Worm (Caenorhabditis elegans) whole organism, L1 larva: ENCODE data around the gene rde-4.

ENCODE experiments used
- Y116A8C.19 ChIP-seq: sonication (generic microtip); optimal IDR thresholded peaks from 2 replicates; lab custom pipeline; 2016; ENCODE audit warnings: missing compliant biosample characterization, missing genetic modification characterization, borderline replicate concordance
- aha-1 ChIP-seq: fragments of 150-350 bp; optimal IDR thresholded peaks from 2 replicates; lab custom pipeline; 2014; ENCODE audit warnings: missing biosample characterization, missing genetic modification characterization
- aly-2 ChIP-seq: fragments of 150-350 bp; optimal IDR thresholded peaks from 2 replicates; lab custom pipeline; 2014; ENCODE audit warnings: missing biosample characterization, missing genetic modification characterization
- blmp-1 ChIP-seq: fragments of 150-350 bp; optimal IDR thresholded peaks from 2 replicates; lab custom pipeline; 2014; ENCODE audit warnings: missing biosample characterization, missing genetic modification characterization
- ceh-8 ChIP-seq: fragments of 200-800 bp; sonication (Bioruptor generic); optimal IDR thresholded peaks from 2 replicates; lab custom pipeline; 2018; ENCODE audit warnings: mild to moderate bottlenecking, missing genetic modification characterization, moderate library complexity, missing compliant biosample characterization
- ceh-82 ChIP-seq, 3 experiments: fragments of 150-350 bp in 1 of 3; sonication (generic microtip) in 2 of 3; optimal IDR thresholded peaks; 2 replicates each; lab custom pipeline; 2014 to 2017; ENCODE audit warnings: missing biosample characterization in 3 of 3, missing genetic modification characterization in 3 of 3
- ces-1 ChIP-seq: fragments of 150-350 bp; optimal IDR thresholded peaks from 2 replicates; lab custom pipeline; 2014; ENCODE audit warnings: missing biosample characterization, missing genetic modification reagents, missing genetic modification characterization
- efl-3 ChIP-seq: fragments of 200-800 bp; sonication (Bioruptor generic); optimal IDR thresholded peaks from 2 replicates; lab custom pipeline; 2018; ENCODE audit warnings: mild to moderate bottlenecking, missing genetic modification characterization, missing compliant biosample characterization
- egl-27 ChIP-seq, 2 experiments: fragments of 150-350 bp in 1 of 2; sonication (generic microtip); optimal IDR thresholded peaks; 3 replicates each; lab custom pipeline; 2017 to 2018; ENCODE audit warnings: missing biosample characterization in 2 of 2, missing genetic modification characterization in 2 of 2, missing genetic modification reagents in 2 of 2
- elt-2 ChIP-seq: sonication (generic microtip); optimal IDR thresholded peaks from 2 replicates; lab custom pipeline; 2016; ENCODE audit warnings: missing genetic modification characterization, mild to moderate bottlenecking, inconsistent platforms, missing compliant biosample characterization, missing genetic modification reagents
- elt-3 ChIP-seq, 6 experiments: fragments of 150-350 bp in 1 of 6; sonication (generic microtip); optimal IDR thresholded peaks; 2 replicates each; lab custom pipeline; 2017 to 2018; ENCODE audit warnings: missing biosample characterization in 6 of 6, missing genetic modification characterization in 6 of 6, inconsistent platforms in 1 of 6
- fkh-10 ChIP-seq: sonication (generic microtip); optimal IDR thresholded peaks from 2 replicates; lab custom pipeline; 2017; ENCODE audit warnings: missing biosample characterization, missing genetic modification reagents, missing genetic modification characterization
- grh-1 ChIP-seq: fragments of 200-800 bp; sonication (Bioruptor generic); IDR thresholded peaks from 2 replicates; pipeline ENCODE4 v1.3.6; 2022; ENCODE audit warnings: missing genetic modification reagents, missing genetic modification characterization, missing compliant biosample characterization
- hlh-4 ChIP-seq: sonication (generic microtip); optimal IDR thresholded peaks from 2 replicates; lab custom pipeline; 2016; ENCODE audit warnings: mild to moderate bottlenecking, missing genetic modification characterization, missing compliant biosample characterization
- isw-1 ChIP-seq: fragments of 200-800 bp; sonication (Bioruptor generic); IDR thresholded peaks from 2 replicates; pipeline ENCODE4 v1.3.6; 2022; ENCODE audit warnings: missing genetic modification characterization, missing compliant biosample characterization
- jun-1 ChIP-seq: fragments of 150-350 bp; optimal IDR thresholded peaks from 2 replicates; lab custom pipeline; 2014; ENCODE audit warnings: missing biosample characterization, missing genetic modification reagents, missing genetic modification characterization
- lin-14 ChIP-seq: fragments of 200-800 bp; sonication (Bioruptor generic); optimal IDR thresholded peaks from 2 replicates; lab custom pipeline; 2018; ENCODE audit warnings: mild to moderate bottlenecking, missing genetic modification characterization, moderate library complexity, missing compliant biosample characterization
- lin-39 ChIP-seq: fragments of 150-350 bp; optimal IDR thresholded peaks from 2 replicates; lab custom pipeline; 2014; ENCODE audit warnings: missing biosample characterization, missing genetic modification reagents, missing genetic modification characterization
- lsy-2 ChIP-seq, 2 experiments: fragments of 150-350 bp; optimal IDR thresholded peaks; 2 replicates each; lab custom pipeline; 2014; ENCODE audit warnings: missing biosample characterization in 2 of 2, missing genetic modification characterization in 2 of 2
- mab-9 ChIP-seq: fragments of 200-800 bp; sonication (Bioruptor generic); IDR thresholded peaks from 2 replicates; pipeline ENCODE4 v1.3.6; 2022; ENCODE audit warnings: missing genetic modification reagents, missing genetic modification characterization, missing compliant biosample characterization
- mdl-1 ChIP-seq, 2 experiments: fragments of 150-350 bp; optimal IDR thresholded peaks; 2 replicates each; lab custom pipeline; 2014 to 2017; ENCODE audit warnings: missing biosample characterization in 2 of 2, missing genetic modification characterization in 2 of 2, inconsistent platforms in 1 of 2
- nhr-11 ChIP-seq: fragments of 150-350 bp; optimal IDR thresholded peaks from 2 replicates; lab custom pipeline; 2014; ENCODE audit warnings: missing biosample characterization, missing genetic modification characterization
- nhr-12 ChIP-seq: sonication (generic microtip); optimal IDR thresholded peaks from 2 replicates; lab custom pipeline; 2017; ENCODE audit warnings: missing biosample characterization, missing genetic modification characterization
- nhr-19 ChIP-seq: fragments of 200-800 bp; sonication (Bioruptor generic); conservative IDR thresholded peaks from 2 replicates; pipeline ENCODE4 v1.3.6; 2022; ENCODE audit warnings: missing genetic modification characterization, missing compliant biosample characterization
- nhr-20 ChIP-seq: sonication (generic microtip); optimal IDR thresholded peaks from 2 replicates; lab custom pipeline; 2016; ENCODE audit warnings: mild to moderate bottlenecking, missing genetic modification characterization, missing compliant biosample characterization
- nhr-47 ChIP-seq: sonication (generic microtip); optimal IDR thresholded peaks from 2 replicates; lab custom pipeline; 2016; ENCODE audit warnings: mild to moderate bottlenecking, missing genetic modification characterization, moderate library complexity, missing compliant biosample characterization
- nhr-71 ChIP-seq: sonication (generic microtip); optimal IDR thresholded peaks from 2 replicates; lab custom pipeline; 2016; ENCODE audit warnings: mild to moderate bottlenecking, missing genetic modification characterization, moderate library complexity, missing compliant biosample characterization
- nhr-84 ChIP-seq: sonication (generic microtip); optimal IDR thresholded peaks from 2 replicates; lab custom pipeline; 2017; ENCODE audit warnings: missing biosample characterization, missing genetic modification characterization
- nhr-85 ChIP-seq: sonication (generic microtip); peaks from one replicate; lab custom pipeline; 2016; ENCODE audit warnings: missing genetic modification characterization, inconsistent platforms, missing compliant biosample characterization
- pag-3 ChIP-seq: sonication (generic microtip); optimal IDR thresholded peaks from 2 replicates; lab custom pipeline; 2017; ENCODE audit warnings: missing genetic modification characterization, mild to moderate bottlenecking, missing compliant biosample characterization, antibody characterized with exemption, borderline replicate concordance; ENCODE audit not compliant: insufficient read depth
- pqm-1 ChIP-seq: sonication (generic microtip); optimal IDR thresholded peaks from 3 replicates; lab custom pipeline; 2017; ENCODE audit warnings: missing biosample characterization, missing genetic modification characterization
- rnt-1 ChIP-seq: sonication (generic microtip); optimal IDR thresholded peaks from 2 replicates; lab custom pipeline; 2016; ENCODE audit warnings: mild to moderate bottlenecking, missing genetic modification characterization, moderate library complexity, missing compliant biosample characterization
- skn-1 ChIP-seq: fragments of 150-350 bp; optimal IDR thresholded peaks from 2 replicates; lab custom pipeline; 2014; ENCODE audit warnings: missing biosample characterization, missing genetic modification characterization
- snu-23 ChIP-seq: sonication (generic microtip); optimal IDR thresholded peaks from 2 replicates; lab custom pipeline; 2016; ENCODE audit warnings: missing genetic modification characterization, missing compliant biosample characterization
- sup-37 ChIP-seq: fragments of 200-800 bp; sonication (Bioruptor generic); optimal IDR thresholded peaks from 2 replicates; lab custom pipeline; 2018; ENCODE audit warnings: mild to moderate bottlenecking, missing genetic modification characterization, missing compliant biosample characterization
- unc-30 ChIP-seq: sonication (generic microtip); optimal IDR thresholded peaks from 2 replicates; lab custom pipeline; 2017; ENCODE audit warnings: missing biosample characterization, missing genetic modification characterization
- xbp-1 ChIP-seq: sonication (generic microtip); optimal IDR thresholded peaks from 2 replicates; lab custom pipeline; 2016; ENCODE audit warnings: missing genetic modification characterization, missing compliant biosample characterization
- zip-4 ChIP-seq: fragments of 200-800 bp; sonication (Bioruptor generic); optimal IDR thresholded peaks from 2 replicates; lab custom pipeline; 2018; ENCODE audit warnings: mild to moderate bottlenecking, missing genetic modification characterization, moderate library complexity, missing compliant biosample characterization
- ztf-4 ChIP-seq: fragments of 150-350 bp; optimal IDR thresholded peaks from 2 replicates; lab custom pipeline; 2014; ENCODE audit warnings: missing biosample characterization, missing genetic modification characterization

The rde-4 gene

DNA sequence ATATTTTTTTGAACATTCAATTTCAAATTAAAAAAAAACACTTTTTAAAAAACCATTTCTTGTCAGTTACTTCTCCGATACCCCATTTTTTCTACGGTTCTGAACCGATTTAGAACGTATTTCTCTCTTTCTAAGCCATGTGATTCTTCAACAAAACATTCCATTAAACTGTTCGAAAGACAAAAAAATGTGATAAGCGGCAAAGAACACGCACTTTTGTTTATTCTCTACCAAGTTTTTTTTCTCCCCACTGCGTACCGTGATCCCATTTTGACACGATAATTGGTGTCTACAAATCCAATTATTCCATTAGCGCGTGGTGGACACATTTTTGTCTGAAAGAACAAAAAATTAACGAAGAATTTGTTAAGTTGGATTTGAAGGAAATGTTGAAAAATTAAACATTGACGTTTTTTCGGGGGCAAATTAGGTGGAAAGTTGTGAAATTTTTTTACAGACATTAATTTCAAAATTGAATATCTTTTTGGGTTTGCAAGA is 22.9 kb upstream of the rde-4 start:
- no peak for TF ChIP-seq zip-4 (GFP tag; lab: Kevin White, UChicago)
- no peak for TF ChIP-seq unc-30 (tag; lab: Kevin White, UChicago)
- peak; percentile 22 for TF ChIP-seq blmp-1
- TF ChIP-seq efl-3 (GFP tag; lab: Kevin White, UChicago), result no peak
- TF ChIP-seq xbp-1, result no peak
- peak; percentile 24 for TF ChIP-seq nhr-71 (tag; lab: Kevin White, UChicago)
- no peak for TF ChIP-seq lin-39 (tag; lab: Kevin White, UChicago)
- no peak for TF ChIP-seq lsy-2 (tag; optimal IDR thresholded peaks at IDR 0.05; lab: Kevin White, UChicago)
- no peak for TF ChIP-seq mdl-1 (tag; optimal IDR thresholded peaks at IDR 0.05; lab: Kevin White, UChicago)
- no peak for TF ChIP-seq sup-37 (GFP tag; lab: Kevin White, UChicago)
- TF ChIP-seq rnt-1 (tag; lab: Kevin White, UChicago), result no peak
- TF ChIP-seq jun-1, result no peak
- 0 out of 2 replicates have a peak, but pooled peaks have one; percentile 16 for TF ChIP-seq grh-1
- peak in 1 of 6 experiments; percentile 77 for TF ChIP-seq elt-3 (tag; optimal IDR thresholded peaks at IDR 0.05; lab: Kevin White, UChicago)
- TF ChIP-seq pag-3 (tag; lab: Kevin White, UChicago), result no peak
- TF ChIP-seq ceh-82 (tag; optimal IDR thresholded peaks at IDR 0.05; lab: Kevin White, UChicago), result no peak
- no peak for TF ChIP-seq pqm-1 (tag; lab: Kevin White, UChicago)
- TF ChIP-seq nhr-12 (tag; lab: Kevin White, UChicago), result no peak
- TF ChIP-seq hlh-4 (tag; lab: Kevin White, UChicago), result no peak
- TF ChIP-seq nhr-85 (tag; lab: Kevin White, UChicago), result peak; percentile 86
- no peak for TF ChIP-seq nhr-47 (tag; lab: Kevin White, UChicago)
- no peak for TF ChIP-seq aly-2
- TF ChIP-seq nhr-84, result no peak
- no peak for TF ChIP-seq snu-23 (GFP tag; lab: Kevin White, UChicago)
- TF ChIP-seq nhr-19 (GFP tag; lab: Robert Waterston, UW), result peak; percentile 49
- peak; percentile 42 for TF ChIP-seq lin-14 (GFP tag; lab: Kevin White, UChicago)
- TF ChIP-seq nhr-20 (tag; lab: Kevin White, UChicago), result no peak
- TF ChIP-seq fkh-10, result no peak
- TF ChIP-seq ztf-4 (tag; lab: Kevin White, UChicago), result no peak
- no peak for TF ChIP-seq ces-1 (GFP tag; lab: Kevin White, UChicago)
- no peak for TF ChIP-seq egl-27 (tag; optimal IDR thresholded peaks at IDR 0.05; lab: Kevin White, UChicago)
- no peak for TF ChIP-seq skn-1 (tag; lab: Kevin White, UChicago)
- TF ChIP-seq Y116A8C.19 (tag; lab: Kevin White, UChicago), result no peak
- TF ChIP-seq ceh-8 (GFP tag; lab: Kevin White, UChicago), result peak; percentile 95

DNA sequence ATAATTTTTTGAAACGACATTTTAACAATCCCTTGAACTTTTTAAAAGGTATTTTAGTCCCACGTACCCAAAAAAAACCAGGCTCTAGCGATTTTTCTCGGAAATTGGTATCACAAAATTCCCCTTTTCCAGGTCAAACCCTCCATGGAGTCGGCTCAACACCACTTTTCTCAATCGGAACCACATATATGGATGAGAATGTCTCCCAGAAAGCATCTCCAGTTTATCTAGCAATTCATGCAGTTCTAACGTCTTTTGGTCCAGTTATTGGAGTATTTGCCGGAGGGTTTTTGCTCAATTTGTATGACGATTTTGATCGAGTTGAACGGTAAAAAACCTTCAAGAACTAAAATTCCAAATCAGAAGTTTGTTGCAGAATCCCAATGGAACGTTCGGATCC is 21.6 kb upstream of the rde-4 start:
- TF ChIP-seq blmp-1, result no peak
- no peak for TF ChIP-seq isw-1 (GFP tag; lab: Robert Waterston, UW)
- TF ChIP-seq lin-14 (GFP tag; lab: Kevin White, UChicago), result no peak
- TF ChIP-seq ztf-4 (tag; lab: Kevin White, UChicago), result no peak
- TF ChIP-seq grh-1, result no peak
- TF ChIP-seq mab-9 (GFP tag; lab: Robert Waterston, UW), result no peak
- TF ChIP-seq elt-2 (tag; lab: Kevin White, UChicago), result no peak
- TF ChIP-seq aha-1, result no peak
- no peak for TF ChIP-seq nhr-71 (tag; lab: Kevin White, UChicago)
- TF ChIP-seq nhr-11 (tag; lab: Kevin White, UChicago), result no peak
- no peak for TF ChIP-seq nhr-84
- TF ChIP-seq ceh-82 (tag; optimal IDR thresholded peaks at IDR 0.05; lab: Kevin White, UChicago), result no peak
